Worm (Caenorhabditis elegans) whole organism, L3 larva: ENCODE data around the gene med-2.

Experiments
- R02D3.7 ChIP-seq: fragments of 150-350 bp; optimal IDR thresholded peaks from 2 replicates; lab custom pipeline; 2014; ENCODE audit warnings: missing biosample characterization, missing genetic modification characterization
- ZK546.5 ChIP-seq: sonication (generic microtip); optimal IDR thresholded peaks from 2 replicates; lab custom pipeline; 2017; ENCODE audit warnings: missing biosample characterization, missing genetic modification characterization
- aly-2 ChIP-seq: fragments of 150-350 bp; optimal IDR thresholded peaks from 2 replicates; lab custom pipeline; 2014; ENCODE audit warnings: missing biosample characterization, missing genetic modification characterization
- ama-1 ChIP-seq: fragments of 150-350 bp; optimal IDR thresholded peaks from 2 replicates; lab custom pipeline; 2018
- ceh-28 ChIP-seq: fragments of 150-350 bp; optimal IDR thresholded peaks from 2 replicates; lab custom pipeline; 2014; ENCODE audit warnings: missing biosample characterization, missing genetic modification reagents, missing genetic modification characterization
- ceh-82 ChIP-seq: fragments of 150-350 bp; optimal IDR thresholded peaks from 2 replicates; lab custom pipeline; 2014; ENCODE audit warnings: missing biosample characterization, missing genetic modification characterization
- daf-12 ChIP-seq: fragments of 150-350 bp; optimal IDR thresholded peaks from 2 replicates; lab custom pipeline; 2014; ENCODE audit warnings: missing biosample characterization, missing genetic modification reagents, missing genetic modification characterization
- egl-27 ChIP-seq: sonication (generic microtip); optimal IDR thresholded peaks from 4 replicates; lab custom pipeline; 2017; ENCODE audit warnings: missing biosample characterization, missing genetic modification reagents, missing genetic modification characterization
- egl-5 ChIP-seq: fragments of 150-350 bp; optimal IDR thresholded peaks from 2 replicates; lab custom pipeline; 2017; ENCODE audit warnings: missing biosample characterization, missing genetic modification reagents, missing genetic modification characterization, inconsistent platforms
- elt-1 ChIP-seq: fragments of 150-350 bp; optimal IDR thresholded peaks from 2 replicates; lab custom pipeline; 2014; ENCODE audit warnings: missing biosample characterization, missing genetic modification characterization
- elt-2 ChIP-seq: sonication (generic microtip); optimal IDR thresholded peaks from 2 replicates; lab custom pipeline; 2016; ENCODE audit warnings: missing genetic modification reagents, mild to moderate bottlenecking, missing genetic modification characterization, missing compliant biosample characterization
- elt-3 ChIP-seq, 3 experiments: fragments of 150-350 bp in 1 of 3; sonication (generic microtip) in 2 of 3; optimal IDR thresholded peaks; 2 replicates in 2 of 3; 4 replicates in 1 of 3; lab custom pipeline; 2014 to 2017; ENCODE audit warnings: missing biosample characterization in 3 of 3, missing genetic modification characterization in 3 of 3
- fkh-10 ChIP-seq: sonication (generic microtip); optimal IDR thresholded peaks from 2 replicates; lab custom pipeline; 2017; ENCODE audit warnings: missing biosample characterization, missing genetic modification reagents, missing genetic modification characterization
- fos-1 ChIP-seq: fragments of 150-350 bp; optimal IDR thresholded peaks from 2 replicates; lab custom pipeline; 2014; ENCODE audit warnings: missing biosample characterization, missing genetic modification characterization
- hmg-11 ChIP-seq: sonication (generic microtip); optimal IDR thresholded peaks from 2 replicates; lab custom pipeline; 2016; ENCODE audit warnings: missing genetic modification characterization, missing compliant biosample characterization
- lin-15B ChIP-seq: fragments of 150-350 bp; optimal IDR thresholded peaks from 2 replicates; lab custom pipeline; 2014; ENCODE audit warnings: missing biosample characterization, missing genetic modification characterization
- lin-39 ChIP-seq: fragments of 150-350 bp; optimal IDR thresholded peaks from 2 replicates; lab custom pipeline; 2018; ENCODE audit warnings: missing biosample characterization, missing genetic modification reagents, missing genetic modification characterization
- lsy-12 ChIP-seq: sonication (generic microtip); optimal IDR thresholded peaks from 2 replicates; lab custom pipeline; 2016; ENCODE audit warnings: mild to moderate bottlenecking, missing genetic modification characterization, missing compliant biosample characterization
- mml-1 ChIP-seq: fragments of 150-350 bp; sonication (generic microtip); optimal IDR thresholded peaks from 3 replicates; lab custom pipeline; 2014; ENCODE audit warnings: missing biosample characterization, missing genetic modification characterization
- nfya-1 ChIP-seq: sonication (generic microtip); optimal IDR thresholded peaks from 2 replicates; lab custom pipeline; 2017; ENCODE audit warnings: missing genetic modification characterization, mild to moderate bottlenecking, missing compliant biosample characterization, antibody characterized with exemption, moderate library complexity; ENCODE audit not compliant: insufficient read depth
- nhr-23 ChIP-seq: fragments of 150-350 bp; optimal IDR thresholded peaks from 2 replicates; lab custom pipeline; 2014; ENCODE audit warnings: missing biosample characterization, missing genetic modification reagents, missing genetic modification characterization
- nhr-237 ChIP-seq: fragments of 150-350 bp; optimal IDR thresholded peaks from 2 replicates; lab custom pipeline; 2014; ENCODE audit warnings: missing biosample characterization, missing genetic modification characterization
- nhr-25 ChIP-seq: sonication (generic microtip); optimal IDR thresholded peaks from 2 replicates; lab custom pipeline; 2017; ENCODE audit warnings: missing biosample characterization, missing genetic modification characterization
- nhr-28 ChIP-seq: fragments of 150-350 bp; optimal IDR thresholded peaks from 2 replicates; lab custom pipeline; 2014; ENCODE audit warnings: missing biosample characterization, missing genetic modification characterization
- nhr-43 ChIP-seq: sonication (generic microtip); optimal IDR thresholded peaks from 2 replicates; lab custom pipeline; 2016; ENCODE audit warnings: mild to moderate bottlenecking, missing genetic modification characterization, missing compliant biosample characterization; ENCODE audit not compliant: poor library complexity, severe bottlenecking
- nhr-67 ChIP-seq: fragments of 150-350 bp; optimal IDR thresholded peaks from 2 replicates; lab custom pipeline; 2014; ENCODE audit warnings: missing biosample characterization, missing genetic modification characterization
- nhr-76 ChIP-seq: fragments of 150-350 bp; sonication (generic microtip); optimal IDR thresholded peaks from 5 replicates; lab custom pipeline; 2014; ENCODE audit warnings: missing biosample characterization, missing genetic modification characterization
- nhr-77 ChIP-seq: fragments of 150-350 bp; optimal IDR thresholded peaks from 2 replicates; lab custom pipeline; 2014; ENCODE audit warnings: missing biosample characterization, missing genetic modification characterization
- pha-4 ChIP-seq: fragments of 150-350 bp; optimal IDR thresholded peaks from 2 replicates; lab custom pipeline; 2014; ENCODE audit warnings: missing biosample characterization, missing genetic modification reagents, missing genetic modification characterization
- pqm-1 ChIP-seq: fragments of 150-350 bp; optimal IDR thresholded peaks from 2 replicates; lab custom pipeline; 2017; ENCODE audit warnings: missing biosample characterization, missing genetic modification characterization, inconsistent platforms
- sea-2 ChIP-seq: fragments of 150-350 bp; sonication (generic microtip); optimal IDR thresholded peaks from 4 replicates; lab custom pipeline; 2014; ENCODE audit warnings: missing biosample characterization, missing genetic modification reagents, missing genetic modification characterization
- skn-1 ChIP-seq: fragments of 150-350 bp; optimal IDR thresholded peaks from 2 replicates; lab custom pipeline; 2014; ENCODE audit warnings: missing biosample characterization, missing genetic modification characterization
- snpc-4 ChIP-seq: fragments of 150-350 bp; optimal IDR thresholded peaks from 2 replicates; lab custom pipeline; 2014; ENCODE audit warnings: missing biosample characterization, missing genetic modification characterization
- tbx-2 ChIP-seq: sonication (generic microtip); optimal IDR thresholded peaks from 2 replicates; lab custom pipeline; 2016; ENCODE audit warnings: mild to moderate bottlenecking, missing genetic modification characterization, missing compliant biosample characterization
- unc-39 ChIP-seq: sonication (generic microtip); optimal IDR thresholded peaks from 4 replicates; lab custom pipeline; 2017; ENCODE audit warnings: missing biosample characterization, missing genetic modification characterization
- unc-62 ChIP-seq: fragments of 150-350 bp; sonication (generic microtip); optimal IDR thresholded peaks from 4 replicates; lab custom pipeline; 2014; ENCODE audit warnings: missing biosample characterization, missing genetic modification reagents, missing genetic modification characterization
- zag-1 ChIP-seq: fragments of 150-350 bp; optimal IDR thresholded peaks from 2 replicates; lab custom pipeline; 2014; ENCODE audit warnings: missing biosample characterization, missing genetic modification characterization

The med-2 gene

DNA sequence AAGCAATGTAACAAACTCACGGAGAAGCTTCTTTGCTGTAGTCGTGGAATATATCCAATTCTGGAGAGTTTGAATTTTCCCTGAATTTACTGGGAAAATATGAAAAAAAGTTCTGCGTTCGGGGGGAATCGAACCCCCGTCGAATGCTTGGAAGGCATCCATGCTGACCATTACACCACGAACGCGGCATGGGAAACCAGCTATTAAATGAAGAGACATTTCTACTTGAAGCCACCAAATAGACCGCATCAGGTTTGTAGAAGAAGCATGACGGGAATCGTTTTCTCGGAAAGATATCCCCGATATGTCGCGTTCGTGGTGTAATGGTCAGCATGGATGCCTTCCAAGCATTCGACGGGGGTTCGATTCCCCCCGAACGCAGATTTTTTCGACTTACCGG, 4.2 kb downstream of the med-2 start:
- TF ChIP-seq tbx-2 (tag; lab: Kevin White, UChicago) (peak; percentile 28), elt-1 (tag; lab: Kevin White, UChicago) (no peak), pha-4 (tag; lab: Kevin White, UChicago) (peak; percentile 46), ceh-28 (tag; lab: Kevin White, UChicago) (no peak), egl-27 (no peak), nhr-43 (tag; lab: Kevin White, UChicago) (peak; percentile 75), unc-39 (tag; lab: Kevin White, UChicago) (no peak), daf-12 (tag; lab: Kevin White, UChicago) (no peak), nhr-237 (tag; lab: Kevin White, UChicago) (no peak), zag-1 (no peak), nfya-1 (tag; lab: Kevin White, UChicago) (peak; percentile 39), nhr-77 (tag; lab: Kevin White, UChicago) (no peak), nhr-23 (peak; percentile 29), lin-39 (no peak), aly-2 (tag; lab: Kevin White, UChicago) (no peak), nhr-25 (tag; lab: Kevin White, UChicago) (peak; percentile 69), pqm-1 (tag; lab: Kevin White, UChicago) (peak; percentile 4), nhr-28 (tag; lab: Kevin White, UChicago) (no peak), elt-2 (peak; percentile 4), lsy-12 (peak; percentile 66), hmg-11 (tag; lab: Kevin White, UChicago) (peak; percentile 37)
- TF ChIP-seq, all 47 proteins: peak for 10

DNA sequence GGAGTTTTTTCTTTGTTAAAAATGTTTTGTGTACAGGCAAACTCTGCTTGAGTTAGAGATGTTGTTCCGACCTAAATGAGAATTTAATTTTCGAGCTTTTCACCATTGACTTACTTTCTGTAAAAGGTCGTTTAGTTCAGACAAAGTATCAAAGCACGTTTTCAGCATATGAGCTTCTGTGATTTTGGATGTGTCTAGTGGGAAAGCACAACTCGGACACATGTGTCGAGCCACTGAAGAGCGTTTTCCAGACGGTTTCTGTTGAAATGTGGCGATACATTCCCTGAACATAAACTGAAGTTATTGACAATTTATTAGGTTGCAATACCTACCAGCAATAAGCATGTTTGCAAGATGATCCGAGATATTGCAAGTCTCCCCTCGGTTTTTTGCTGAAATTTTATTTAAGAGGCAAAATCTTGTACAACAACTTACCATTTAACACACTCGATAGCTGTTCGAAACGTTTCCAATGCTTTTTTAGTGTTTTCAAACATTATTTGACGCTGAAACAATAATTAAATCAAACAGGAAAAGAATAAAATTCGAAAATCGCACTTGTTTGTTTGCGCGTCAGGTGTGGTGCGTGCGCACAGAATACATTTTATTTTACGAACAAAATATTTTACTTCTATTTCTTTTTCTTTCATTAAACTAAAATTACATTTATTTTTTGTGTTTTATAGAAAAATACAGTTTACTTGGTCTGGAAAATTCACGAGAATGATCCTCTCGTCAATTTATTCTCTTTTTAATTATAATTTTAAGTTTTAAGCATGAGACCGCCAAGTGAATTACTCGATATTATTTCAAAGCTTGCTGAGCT, 4.9 kb downstream of the med-2 start, which contains the start of the genes brd-1 and K04C2.2:
Gene brd-1 (minus strand): TSS at position 506 of the 826 bp plus-strand sequence.
Gene K04C2.2 (plus strand): TSS at position 776 of the 826 bp plus-strand sequence.
- no peak for TF ChIP-seq egl-27
- no peak for TF ChIP-seq nhr-67
- no peak for TF ChIP-seq tbx-2 (tag; lab: Kevin White, UChicago)
- no peak for TF ChIP-seq snpc-4 (tag; lab: Kevin White, UChicago)
- TF ChIP-seq unc-39 (tag; lab: Kevin White, UChicago) = no peak
- peak; percentile 35 for TF ChIP-seq pha-4 (tag; lab: Kevin White, UChicago)
- no peak for TF ChIP-seq zag-1
- TF ChIP-seq skn-1 (tag; lab: Kevin White, UChicago) = no peak
- no peak for TF ChIP-seq elt-1 (tag; lab: Kevin White, UChicago)
- TF ChIP-seq daf-12 (tag; lab: Kevin White, UChicago) = no peak
- peak; percentile 21 for TF ChIP-seq hmg-11 (tag; lab: Kevin White, UChicago)
- no peak for TF ChIP-seq fkh-10 (GFP tag; lab: Kevin White, UChicago)
- TF ChIP-seq elt-2 = no peak
- peak; percentile 18 for TF ChIP-seq nfya-1 (tag; lab: Kevin White, UChicago)
- TF ChIP-seq elt-3 (tag; optimal IDR thresholded peaks at IDR 0.05; lab: Kevin White, UChicago) = no peak
- TF ChIP-seq ama-1 (lab: Kevin White, UChicago) = no peak
- peak; percentile 11 for TF ChIP-seq nhr-23
- TF ChIP-seq aly-2 (tag; lab: Kevin White, UChicago) = no peak
- no peak for TF ChIP-seq lin-15B (tag; lab: Kevin White, UChicago)
- TF ChIP-seq, all 47 proteins: peak for 4

DNA sequence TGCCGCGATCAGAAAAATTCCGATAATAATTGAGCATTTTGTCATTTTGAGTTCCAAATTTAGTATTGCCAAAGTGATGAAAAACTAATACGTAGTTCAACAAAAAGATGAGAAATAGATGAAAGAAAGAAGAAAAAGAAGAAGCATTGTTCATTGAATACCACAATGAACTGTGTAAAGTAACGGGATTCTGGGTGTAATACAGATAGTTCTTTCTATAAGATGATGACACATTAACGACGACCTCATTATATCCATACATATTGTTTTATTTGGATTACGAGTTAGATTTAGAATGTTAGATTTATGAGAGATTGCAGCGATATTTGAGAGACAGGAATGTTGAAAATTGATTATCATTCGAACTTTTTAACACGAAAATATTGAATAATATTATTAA, 7.3 kb downstream of the med-2 start, which contains the start of gene K04C2.5:
Gene K04C2.5 (minus strand): TSS at position 101 of the 400 bp plus-strand sequence.
- TF ChIP-seq zag-1 (no peak), pha-4 (tag; lab: Kevin White, UChicago) (no peak), lsy-12 (no peak), nfya-1 (tag; lab: Kevin White, UChicago) (no peak), aly-2 (tag; lab: Kevin White, UChicago) (no peak), daf-12 (tag; lab: Kevin White, UChicago) (no peak), nhr-43 (tag; lab: Kevin White, UChicago) (no peak), R02D3.7 (tag; lab: Kevin White, UChicago) (no peak), snpc-4 (tag; lab: Kevin White, UChicago) (no peak), elt-3 (tag; optimal IDR thresholded peaks at IDR 0.05; lab: Kevin White, UChicago) (no peak)

DNA sequence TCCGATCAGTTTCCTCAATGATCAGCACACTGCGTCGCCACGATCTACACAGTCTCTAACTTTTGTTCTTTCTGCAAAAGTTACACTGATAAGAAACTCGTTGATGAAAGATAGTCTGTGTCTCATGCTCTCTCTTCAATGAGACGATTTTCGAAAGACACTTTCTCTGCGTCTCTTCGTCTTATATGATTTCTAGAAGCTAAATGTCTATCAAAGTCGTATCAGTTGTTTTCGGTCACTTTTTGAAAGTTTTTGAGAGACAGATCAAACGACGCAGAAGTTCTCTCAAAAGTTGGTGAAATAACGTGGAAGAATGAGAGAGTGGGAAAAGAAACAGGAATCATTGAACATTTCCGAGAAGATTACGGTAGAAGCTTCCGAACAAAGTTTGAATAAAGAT, 10.9 kb downstream of the med-2 start:
- TF ChIP-seq nhr-67 (no peak), nhr-237 (tag; lab: Kevin White, UChicago) (no peak), ceh-82 (tag; lab: Kevin White, UChicago) (no peak), nhr-23 (peak; percentile 84), ama-1 (lab: Kevin White, UChicago) (peak; percentile 31), elt-3 (tag; optimal IDR thresholded peaks at IDR 0.05; lab: Kevin White, UChicago) (peak; percentile 41 to 84 (median 77)), sea-2 (GFP tag; lab: Kevin White, UChicago) (no peak), unc-39 (tag; lab: Kevin White, UChicago) (no peak), hmg-11 (tag; lab: Kevin White, UChicago) (no peak), nfya-1 (tag; lab: Kevin White, UChicago) (peak; percentile 71), nhr-76 (tag; lab: Kevin White, UChicago) (peak; percentile 19), unc-62 (GFP tag; lab: Kevin White, UChicago) (peak; percentile 19), nhr-25 (tag; lab: Kevin White, UChicago) (peak; percentile 13), lin-39 (no peak), ZK546.5 (tag; lab: Kevin White, UChicago) (no peak), mml-1 (peak; percentile 28), nhr-43 (tag; lab: Kevin White, UChicago) (peak; percentile 64), elt-1 (tag; lab: Kevin White, UChicago) (no peak), snpc-4 (tag; lab: Kevin White, UChicago) (no peak), fos-1 (tag; lab: Kevin White, UChicago) (no peak), zag-1 (no peak), egl-5 (tag; lab: Kevin White, UChicago) (no peak), egl-27 (peak; percentile 56), nhr-28 (tag; lab: Kevin White, UChicago) (no peak), elt-2 (peak; percentile 83), R02D3.7 (tag; lab: Kevin White, UChicago) (peak; percentile 57), pqm-1 (tag; lab: Kevin White, UChicago) (peak; percentile 79), lsy-12 (no peak), lin-15B (tag; lab: Kevin White, UChicago) (peak; percentile 30), ceh-28 (tag; lab: Kevin White, UChicago) (peak; percentile 53)
